Fruit fly (Drosophila melanogaster) whole organism, embryonic: ENCODE data around the gene Cep135.
A peak's percentile ranks its signal among the peaks of the same experiment; 100 is the strongest.

Experiments used
- Asciz ChIP-seq: fragments of 200-800 bp; sonication (Bioruptor generic); optimal IDR thresholded peaks from 2 replicates; lab custom pipeline; 2017; ENCODE audit warnings: missing biosample characterization, mild to moderate bottlenecking, missing genetic modification characterization, missing genetic modification reagents
- Awh ChIP-seq: fragments of 200-800 bp; sonication (Bioruptor generic); IDR thresholded peaks from 2 replicates; pipeline ENCODE4, ENCODE4 v1.3.6; 2022; ENCODE audit warnings: missing biosample characterization, missing genetic modification characterization
- Bgb ChIP-seq: fragments of 200-800 bp; sonication (Bioruptor generic); IDR thresholded peaks from 2 replicates; pipeline ENCODE4 v1.3.6; 2022; ENCODE audit warnings: missing biosample characterization, missing genetic modification characterization; ENCODE audit not compliant: partially characterized antibody
- CG10565 ChIP-seq: fragments of 200-800 bp; sonication (Bioruptor generic); optimal IDR thresholded peaks from 3 replicates; lab custom pipeline; 2016; ENCODE audit warnings: missing biosample characterization, mild to moderate bottlenecking, missing genetic modification characterization
- CG10979 ChIP-seq: fragments of 200-800 bp; sonication (Bioruptor generic); optimal IDR thresholded peaks from 2 replicates; lab custom pipeline; 2018; ENCODE audit warnings: missing biosample characterization, mild to moderate bottlenecking, missing genetic modification characterization, moderate library complexity
- CG11093 ChIP-seq: fragments of 200-800 bp; sonication (Bioruptor generic); IDR thresholded peaks from 3 replicates; pipeline ENCODE4 v1.3.6; 2022; ENCODE audit warnings: missing biosample characterization, missing genetic modification characterization
- CG12155 ChIP-seq: fragments of 200-800 bp; sonication (Bioruptor generic); optimal IDR thresholded peaks from 3 replicates; lab custom pipeline; 2016; ENCODE audit warnings: missing biosample characterization, missing genetic modification characterization
- CG12219 ChIP-seq: fragments of 200-800 bp; sonication (Bioruptor generic); optimal IDR thresholded peaks from 3 replicates; lab custom pipeline; 2018; ENCODE audit warnings: missing biosample characterization, mild to moderate bottlenecking, missing genetic modification characterization
- CG12391 ChIP-seq: fragments of 200-800 bp; sonication (Bioruptor generic); optimal IDR thresholded peaks from 3 replicates; lab custom pipeline; 2018; ENCODE audit warnings: missing biosample characterization, mild to moderate bottlenecking, missing genetic modification characterization, moderate library complexity
- CG18262 ChIP-seq: fragments of 200-800 bp; optimal IDR thresholded peaks from 3 replicates; lab custom pipeline; 2019; ENCODE audit warnings: missing biosample characterization, mild to moderate bottlenecking, missing genetic modification characterization, moderate library complexity
- CG18599 ChIP-seq: fragments of 200-800 bp; sonication (Bioruptor generic); optimal IDR thresholded peaks from 3 replicates; lab custom pipeline; 2017; ENCODE audit warnings: missing biosample characterization, missing genetic modification characterization, mild to moderate bottlenecking, moderate library complexity, missing genetic modification reagents
- CG2120 ChIP-seq: fragments of 200-800 bp; sonication (Bioruptor generic); optimal IDR thresholded peaks from 3 replicates; lab custom pipeline; 2016; ENCODE audit warnings: missing biosample characterization, missing genetic modification characterization
- CG31224 ChIP-seq: fragments of 200-800 bp; sonication (Bioruptor generic); IDR thresholded peaks from 2 replicates; pipeline ENCODE4 v1.3.6; 2022; ENCODE audit warnings: missing biosample characterization, missing genetic modification characterization
- CG31365 ChIP-seq: fragments of 200-800 bp; sonication (Bioruptor generic); optimal IDR thresholded peaks from 2 replicates; lab custom pipeline; 2018; ENCODE audit warnings: missing biosample characterization, mild to moderate bottlenecking, missing genetic modification characterization
- CG33557 ChIP-seq: fragments of 200-800 bp; sonication (Bioruptor generic); optimal IDR thresholded peaks from 2 replicates; lab custom pipeline; 2019; ENCODE audit warnings: missing biosample characterization, mild to moderate bottlenecking, missing genetic modification characterization, moderate library complexity
- CG34422 ChIP-seq: fragments of 200-800 bp; sonication (Bioruptor generic); IDR thresholded peaks from 3 replicates; pipeline ENCODE4 v1.3.6; 2022; ENCODE audit warnings: missing biosample characterization, missing genetic modification characterization
- CG4854 ChIP-seq: fragments of 200-800 bp; sonication (Bioruptor generic); optimal IDR thresholded peaks from 2 replicates; lab custom pipeline; 2016; ENCODE audit warnings: missing biosample characterization, missing genetic modification characterization, inconsistent platforms
- CG7357 ChIP-seq: fragments of 200-800 bp; sonication (Bioruptor generic); IDR thresholded peaks from 3 replicates; pipeline ENCODE4 v1.3.6; 2022; ENCODE audit warnings: missing biosample characterization, missing genetic modification characterization
- CG8388 ChIP-seq: fragments of 200-800 bp; sonication (Bioruptor generic); optimal IDR thresholded peaks from 2 replicates; lab custom pipeline; 2019; ENCODE audit warnings: missing biosample characterization, mild to moderate bottlenecking, missing genetic modification characterization, moderate library complexity
- CG9932 ChIP-seq: fragments of 200-800 bp; sonication (Bioruptor generic); IDR thresholded peaks from 2 replicates; pipeline ENCODE4 v1.3.6; 2022; ENCODE audit warnings: missing biosample characterization, missing genetic modification characterization
- D ChIP-seq, 2 experiments: fragments of 200-800 bp in 1 of 2; fragments of >200 bp in 1 of 2; sonication (Bioruptor generic) in 1 of 2; optimal IDR thresholded peaks; 2 replicates in 1 of 2; 3 replicates in 1 of 2; lab custom pipeline; 2017; ENCODE audit warnings: mild to moderate bottlenecking in 1 of 2, missing biosample characterization in 1 of 2, missing genetic modification characterization in 1 of 2, missing genetic modification reagents in 1 of 2
- Dip2 ChIP-seq: fragments of 200-800 bp; sonication (Bioruptor generic); IDR thresholded peaks from 2 replicates; pipeline ENCODE4 v1.3.6; 2022; ENCODE audit warnings: missing biosample characterization, missing genetic modification characterization
- Dip3 ChIP-seq: fragments of 200-800 bp; sonication (Bioruptor generic); optimal IDR thresholded peaks from 3 replicates; lab custom pipeline; 2016; ENCODE audit warnings: missing biosample characterization, missing genetic modification characterization
- Dref ChIP-seq: fragments of 200-800 bp; sonication (Bioruptor generic); IDR thresholded peaks from 2 replicates; pipeline ENCODE4 v1.3.6; 2022; ENCODE audit warnings: missing biosample characterization, missing genetic modification characterization
- Gsc ChIP-seq: fragments of 200-800 bp; sonication (Bioruptor generic); IDR thresholded peaks from 2 replicates; pipeline ENCODE4 v1.3.6; 2022; ENCODE audit warnings: missing biosample characterization, missing genetic modification characterization
- Hr78 ChIP-seq, 2 experiments: fragments of 200-800 bp in 1 of 2; fragments of >200 bp in 1 of 2; sonication (Bioruptor generic) in 1 of 2; optimal IDR thresholded peaks; 2 replicates each; lab custom pipeline; 2017 to 2019; ENCODE audit warnings: missing biosample characterization in 2 of 2, missing genetic modification characterization in 2 of 2, mild to moderate bottlenecking in 1 of 2, moderate library complexity in 1 of 2
- Hsf ChIP-seq: fragments of 200-800 bp; sonication (Bioruptor generic); optimal IDR thresholded peaks from 3 replicates; lab custom pipeline; 2016; ENCODE audit warnings: missing biosample characterization, missing genetic modification characterization
- MTF-1 ChIP-seq: fragments of 200-800 bp; sonication (Bioruptor generic); optimal IDR thresholded peaks from 2 replicates; lab custom pipeline; 2018; ENCODE audit warnings: missing biosample characterization, mild to moderate bottlenecking, missing genetic modification characterization, borderline replicate concordance
- Med ChIP-seq: fragments of 200-800 bp; sonication (Bioruptor generic); peaks from one replicate; lab custom pipeline; 2016; ENCODE audit warnings: missing biosample characterization, missing genetic modification characterization, mild to moderate bottlenecking, inconsistent platforms, moderate library complexity
- NK7.1 ChIP-seq: fragments of 200-800 bp; sonication (Bioruptor generic); optimal IDR thresholded peaks from 3 replicates; lab custom pipeline; 2016; ENCODE audit warnings: missing biosample characterization, missing genetic modification characterization
- Optix ChIP-seq: fragments of 200-800 bp; sonication (Bioruptor generic); IDR thresholded peaks from 3 replicates; pipeline ENCODE4 v1.3.6; 2022; ENCODE audit warnings: missing biosample characterization, missing genetic modification characterization
- Rfx ChIP-seq: fragments of 200-800 bp; sonication (Bioruptor generic); IDR thresholded peaks from 2 replicates; pipeline ENCODE4 v1.3.6; 2022; ENCODE audit warnings: missing biosample characterization, missing genetic modification characterization
- Ssrp ChIP-seq: fragments of 200-800 bp; sonication (Bioruptor generic); optimal IDR thresholded peaks from 2 replicates; lab custom pipeline; 2018; ENCODE audit warnings: missing biosample characterization, mild to moderate bottlenecking, missing genetic modification characterization, moderate library complexity
- Taf1 ChIP-seq: fragments of 200-800 bp; sonication (Bioruptor generic); IDR thresholded peaks from 2 replicates; pipeline ENCODE4 v1.3.6; 2022; ENCODE audit warnings: missing biosample characterization, missing genetic modification characterization
- ab ChIP-seq: fragments of 200-800 bp; sonication (Bioruptor generic); optimal IDR thresholded peaks from 2 replicates; lab custom pipeline; 2016; ENCODE audit warnings: missing biosample characterization, missing genetic modification characterization
- az2 ChIP-seq: fragments of 200-800 bp; sonication (Bioruptor generic); optimal IDR thresholded peaks from 3 replicates; lab custom pipeline; 2016; ENCODE audit warnings: missing biosample characterization, missing genetic modification characterization
- fd3F ChIP-seq: fragments of 200-800 bp; sonication (Bioruptor generic); optimal IDR thresholded peaks from 2 replicates; lab custom pipeline; 2018; ENCODE audit warnings: missing biosample characterization, mild to moderate bottlenecking, missing genetic modification characterization, moderate library complexity
- hth ChIP-seq: fragments of >200 bp; optimal IDR thresholded peaks from 2 replicates; lab custom pipeline; 2017; ENCODE audit warnings: inconsistent platforms
- jigr1 ChIP-seq: fragments of 200-800 bp; sonication (Bioruptor generic); IDR thresholded peaks from 3 replicates; pipeline ENCODE4 v1.3.6; 2022; ENCODE audit warnings: missing biosample characterization, missing genetic modification characterization
- lola ChIP-seq, 3 experiments: fragments of >200 bp in 2 of 3; fragments of 200-800 bp in 1 of 3; sonication (Bioruptor generic) in 1 of 3; optimal IDR thresholded peaks; 2 replicates each; lab custom pipeline; 2017 to 2019; ENCODE audit warnings: missing biosample characterization in 3 of 3, missing genetic modification characterization in 3 of 3, mild to moderate bottlenecking in 1 of 3, moderate library complexity in 1 of 3
- otp ChIP-seq: fragments of 200-800 bp; sonication (Bioruptor generic); IDR thresholded peaks from 3 replicates; pipeline ENCODE4, ENCODE4 v1.3.6; 2022; ENCODE audit warnings: missing biosample characterization, missing genetic modification characterization
- pfk ChIP-seq: fragments of 200-800 bp; sonication (Bioruptor generic); optimal IDR thresholded peaks from 2 replicates; lab custom pipeline; 2018; ENCODE audit warnings: missing biosample characterization, mild to moderate bottlenecking, missing genetic modification characterization, moderate library complexity
- slou ChIP-seq: fragments of 200-800 bp; sonication (Bioruptor generic); optimal IDR thresholded peaks from 3 replicates; lab custom pipeline; 2016; ENCODE audit warnings: missing biosample characterization, missing genetic modification characterization
- slp2 ChIP-seq: fragments of 200-800 bp; sonication (Bioruptor generic); optimal IDR thresholded peaks from 2 replicates; lab custom pipeline; 2016; ENCODE audit warnings: missing biosample characterization, missing genetic modification characterization
- sna ChIP-seq: fragments of 200-800 bp; sonication (Bioruptor generic); IDR thresholded peaks from 2 replicates; pipeline ENCODE4 v1.3.6; 2022; ENCODE audit warnings: missing biosample characterization, missing genetic modification characterization; ENCODE audit not compliant: partially characterized antibody
- trem ChIP-seq: fragments of 200-800 bp; optimal IDR thresholded peaks from 3 replicates; lab custom pipeline; 2019; ENCODE audit warnings: missing biosample characterization, mild to moderate bottlenecking, missing genetic modification characterization, moderate library complexity
- vfl ChIP-seq: fragments of 200-800 bp; sonication (Bioruptor generic); optimal IDR thresholded peaks from 2 replicates; lab custom pipeline; 2016; ENCODE audit warnings: missing biosample characterization, missing genetic modification characterization
- z ChIP-seq: fragments of 200-800 bp; sonication (Bioruptor generic); IDR thresholded peaks from 3 replicates; pipeline ENCODE4 v1.3.6; 2022; ENCODE audit warnings: missing biosample characterization, missing genetic modification characterization

Cep135 gene

DNA sequence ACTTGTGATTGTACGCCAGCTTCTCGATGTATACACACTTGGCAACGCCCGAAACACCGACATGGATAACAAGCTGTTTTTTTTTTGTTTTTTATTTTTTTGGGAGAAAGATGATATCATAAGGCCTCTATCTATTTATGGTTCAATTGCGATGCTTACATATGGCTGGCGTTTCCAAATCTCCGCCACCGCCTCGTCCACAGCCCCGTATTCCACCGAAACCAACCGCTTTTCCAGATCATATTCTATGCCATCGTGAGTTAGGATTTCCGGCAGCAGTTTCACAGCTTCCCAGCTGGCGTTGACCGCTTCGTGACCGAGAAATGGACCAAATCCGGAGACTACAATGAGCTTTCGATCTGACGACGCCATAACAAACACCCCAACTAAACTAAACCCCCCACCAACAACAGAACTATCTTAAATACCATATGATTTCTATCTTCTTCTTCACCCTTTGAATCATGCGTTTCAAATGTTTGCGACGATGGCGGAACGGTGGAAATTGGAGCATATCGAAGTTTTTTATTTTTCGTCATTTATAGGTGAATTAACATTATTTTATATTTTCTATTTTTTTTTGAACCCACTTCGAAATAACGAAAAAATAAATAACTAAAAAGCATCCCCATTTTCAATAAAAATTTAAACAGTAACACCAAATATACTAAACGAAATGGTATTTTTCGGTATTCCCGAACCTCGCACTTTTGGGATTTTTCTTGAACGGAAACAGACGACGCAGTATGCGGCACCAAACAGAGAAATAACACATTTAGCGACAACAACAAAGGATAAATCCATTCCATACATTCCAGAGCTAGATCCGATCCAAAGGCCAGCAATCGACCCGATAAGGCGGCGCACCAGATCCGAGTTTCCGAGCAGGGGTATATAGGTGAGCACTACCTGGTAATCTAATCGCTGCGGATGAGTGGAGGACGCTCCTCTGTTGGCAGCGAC, 27.4 kb downstream of the Cep135 start, which contains the start of the genes CG32147 and Pex3 (continued):
- TF ChIP-seq hth (no peak), trem (tag; lab: Kevin White, UChicago) (peak; percentile 66), MTF-1 (GFP tag; lab: Kevin White, UChicago) (no peak), CG9932 (GFP tag; lab: Robert Waterston, UW) (no peak), CG12155 (no peak), Hsf (GFP tag; lab: Kevin White, UChicago) (no peak), Hr78 (GFP tag; optimal IDR thresholded peaks at IDR 0.05; lab: Kevin White, UChicago) (peak in 1 of 2 experiments; percentile 37), sna (GFP tag; lab: Robert Waterston, UW) (peak; percentile 26; the same call in 1 of the 2 replicates), Dref (no peak), Taf1 (GFP tag; lab: Robert Waterston, UW) (no peak), Bgb (GFP tag; lab: Robert Waterston, UW) (peak; percentile 41; the same call in 1 of the 2 replicates), CG18262 (tag; lab: Kevin White, UChicago) (peak; percentile 22), Gsc (GFP tag; lab: Robert Waterston, UW) (no peak), CG33557 (no peak), CG31365 (tag; lab: Kevin White, UChicago) (no peak), CG12219 (GFP tag; lab: Kevin White, UChicago) (no peak), Dip2 (no peak), Awh (no peak), vfl (no peak), lola (GFP tag; optimal IDR thresholded peaks at IDR 0.05; lab: Kevin White, UChicago) (peak in 1 of 3 experiments; percentile 9), CG4854 (no peak), az2 (GFP tag; lab: Kevin White, UChicago) (no peak), ab (GFP tag; lab: Kevin White, UChicago) (no peak), CG8388 (GFP tag; lab: Kevin White, UChicago) (no peak), CG10565 (GFP tag; lab: Kevin White, UChicago) (no peak), CG2120 (GFP tag; lab: Kevin White, UChicago) (peak; percentile 7), Optix (GFP tag; lab: Robert Waterston, UW) (no peak), pfk (peak; percentile 96), CG10979 (tag; lab: Kevin White, UChicago) (no peak), slp2 (no peak), fd3F (GFP tag; lab: Kevin White, UChicago) (no peak), CG31224 (GFP tag; lab: Robert Waterston, UW) (no peak), CG7357 (GFP tag; lab: Robert Waterston, UW) (no peak), otp (GFP tag; lab: Robert Waterston, UW) (no peak), CG11093 (GFP tag; lab: Robert Waterston, UW) (no peak), Dip3 (GFP tag; lab: Kevin White, UChicago) (no peak), z (GFP tag; lab: Robert Waterston, UW) (no peak), Med (peak; percentile 80), NK7.1 (GFP tag; lab: Kevin White, UChicago) (no peak), slou (GFP tag; lab: Kevin White, UChicago) (no peak), CG34422 (GFP tag; lab: Robert Waterston, UW) (peak; percentile 74; the same call in 1 of the 3 replicates), D (optimal IDR thresholded peaks at IDR 0.05; lab: Kevin White, UChicago) (no peak), D (GFP tag; optimal IDR thresholded peaks at IDR 0.05; lab: Kevin White, UChicago) (no peak), Ssrp (no peak), Rfx (GFP tag; lab: Robert Waterston, UW) (peak; percentile 7; the same call in 1 of the 2 replicates), CG18599 (GFP tag; lab: Kevin White, UChicago) (no peak), CG12391 (peak; percentile 48), jigr1 (no peak), Asciz (GFP tag; lab: Kevin White, UChicago) (no peak)
